Worm (Caenorhabditis elegans): ENCODE data around the gene fbxa-150.

DNA sequence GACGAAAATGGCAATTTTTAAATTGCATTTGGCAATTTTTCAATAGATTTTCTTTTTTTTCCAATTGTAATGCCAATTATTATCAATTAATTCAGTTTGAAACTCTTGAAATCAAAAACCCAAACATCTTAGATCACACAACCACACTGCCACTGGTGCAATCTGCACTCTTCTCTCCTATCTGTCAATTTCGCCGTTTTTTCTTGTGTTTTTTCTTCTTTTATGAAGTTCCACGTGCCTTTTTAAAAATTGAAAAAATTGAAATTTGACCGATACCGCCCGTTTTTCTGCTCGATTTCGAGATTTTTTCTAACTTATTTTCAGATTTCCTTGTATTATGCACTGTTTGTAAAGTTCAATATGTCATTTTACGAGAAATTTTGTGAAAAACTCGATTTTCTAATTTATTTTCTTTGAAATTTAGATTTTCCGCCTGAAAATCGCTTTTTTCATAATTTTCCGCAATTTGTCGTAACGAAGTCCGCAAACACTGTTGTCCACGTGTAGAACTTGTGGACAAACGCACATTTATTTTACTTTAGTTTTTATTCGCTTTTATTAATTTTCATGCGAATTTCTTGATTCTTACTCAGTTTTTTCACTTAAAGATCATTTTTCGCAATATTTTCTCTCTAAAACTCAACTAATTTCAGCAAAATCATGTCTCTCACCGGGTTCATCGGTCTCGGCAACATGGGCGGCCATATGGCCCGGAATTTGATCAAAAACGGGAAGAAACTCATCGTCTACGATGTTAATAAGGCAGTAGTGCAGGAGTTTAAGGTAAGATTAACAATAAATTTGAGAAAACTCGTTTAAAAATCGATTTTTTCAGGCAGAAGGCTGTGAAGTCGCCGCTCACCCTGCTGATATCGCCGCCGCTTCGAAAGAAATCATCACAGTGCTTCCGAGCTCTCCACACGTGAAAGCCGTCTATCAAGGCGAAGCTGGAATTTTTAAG lies 28.8 kb upstream of the fbxa-150 start, which contains the start of gene B0250.5:
- TF ChIP-seq ZK546.5 (tag; optimal IDR thresholded peaks at IDR 0.05), result no peak
- TF ChIP-seq egl-27 (tag; optimal IDR thresholded peaks at IDR 0.05), result no peak
- TF ChIP-seq pha-4 (tag; optimal IDR thresholded peaks at IDR 0.05), result peak; percentile 21
- TF ChIP-seq lin-39 (tag; optimal IDR thresholded peaks at IDR 0.05), result no peak
- no peak for TF ChIP-seq skn-1 (tag; optimal IDR thresholded peaks at IDR 0.05)
- no peak for TF ChIP-seq jun-1 (tag; optimal IDR thresholded peaks at IDR 0.05)
- no peak for TF ChIP-seq ztf-11 (tag; optimal IDR thresholded peaks at IDR 0.05)
